Worm (Caenorhabditis elegans) whole organism, late embryonic: ENCODE data around the gene idpb-4.

ENCODE experiments used
- C38D4.7 ChIP-seq: fragments of 200-800 bp; sonication (Bioruptor generic); optimal IDR thresholded peaks from 2 replicates; lab custom pipeline; 2018; ENCODE audit warnings: mild to moderate bottlenecking, missing genetic modification characterization, moderate library complexity, missing compliant biosample characterization
- K09A11.1 ChIP-seq: sonication (generic microtip); optimal IDR thresholded peaks from 2 replicates; lab custom pipeline; 2017; ENCODE audit warnings: antibody characterized with exemption, mild to moderate bottlenecking, missing genetic modification characterization, missing compliant biosample characterization; ENCODE audit not compliant: insufficient read depth
- T23F11.4 ChIP-seq: fragments of 200-800 bp; sonication (Bioruptor generic); optimal IDR thresholded peaks from 2 replicates; lab custom pipeline; 2018; ENCODE audit warnings: mild to moderate bottlenecking, missing genetic modification characterization, missing compliant biosample characterization
- Y22D7AL.16 ChIP-seq: sonication (generic microtip); optimal IDR thresholded peaks from 2 replicates; lab custom pipeline; 2016; ENCODE audit warnings: missing genetic modification characterization, missing compliant biosample characterization
- ceh-18 ChIP-seq: sonication (generic microtip); optimal IDR thresholded peaks from 2 replicates; lab custom pipeline; 2016; ENCODE audit warnings: missing genetic modification characterization, missing compliant biosample characterization
- ceh-2 ChIP-seq: sonication (generic microtip); optimal IDR thresholded peaks from 2 replicates; lab custom pipeline; 2016; ENCODE audit warnings: missing genotype, missing genetic modification characterization, missing compliant biosample characterization
- ceh-22 ChIP-seq: sonication (generic microtip); optimal IDR thresholded peaks from 2 replicates; lab custom pipeline; 2017; ENCODE audit warnings: missing biosample characterization, missing genetic modification characterization
- ceh-45 ChIP-seq: fragments of 200-800 bp; sonication (Bioruptor generic); IDR thresholded peaks from 2 replicates; pipeline ENCODE4 v1.3.6; 2022; ENCODE audit warnings: missing genetic modification reagents, missing genetic modification characterization, missing compliant biosample characterization
- ceh-6 ChIP-seq: fragments of 200-800 bp; sonication (Bioruptor generic); optimal IDR thresholded peaks from 2 replicates; lab custom pipeline; 2018; ENCODE audit warnings: mild to moderate bottlenecking, missing genetic modification characterization, missing compliant biosample characterization
- dve-1 ChIP-seq: sonication (generic microtip); optimal IDR thresholded peaks from 2 replicates; lab custom pipeline; 2017; ENCODE audit warnings: antibody characterized with exemption, mild to moderate bottlenecking, missing genetic modification characterization, missing compliant biosample characterization
- elt-4 ChIP-seq: sonication (generic microtip); optimal IDR thresholded peaks from 2 replicates; lab custom pipeline; 2016; ENCODE audit warnings: missing genetic modification characterization, missing compliant biosample characterization
- ets-4 ChIP-seq: sonication (generic microtip); optimal IDR thresholded peaks from 2 replicates; lab custom pipeline; 2016; ENCODE audit warnings: missing genetic modification characterization, missing compliant biosample characterization
- gmeb-2 ChIP-seq: sonication (generic microtip); optimal IDR thresholded peaks from 2 replicates; lab custom pipeline; 2016; ENCODE audit warnings: missing genetic modification characterization, inconsistent platforms, missing compliant biosample characterization
- hlh-6 ChIP-seq: sonication (generic microtip); optimal IDR thresholded peaks from 2 replicates; lab custom pipeline; 2016; ENCODE audit warnings: missing genotype, missing genetic modification characterization, missing compliant biosample characterization
- hlh-8 ChIP-seq: sonication (generic microtip); optimal IDR thresholded peaks from 2 replicates; lab custom pipeline; 2016; ENCODE audit warnings: missing genotype, missing genetic modification characterization, missing compliant biosample characterization
- lim-6 ChIP-seq: sonication (generic microtip); optimal IDR thresholded peaks from 2 replicates; lab custom pipeline; 2016; ENCODE audit warnings: missing genetic modification characterization, missing compliant biosample characterization
- lin-11 ChIP-seq: fragments of 200-800 bp; sonication (Bioruptor generic); optimal IDR thresholded peaks from 2 replicates; lab custom pipeline; 2018; ENCODE audit warnings: mild to moderate bottlenecking, missing genetic modification characterization, missing compliant biosample characterization
- madf-2 ChIP-seq: sonication (generic microtip); optimal IDR thresholded peaks from 2 replicates; lab custom pipeline; 2017; ENCODE audit warnings: missing genetic modification characterization, missing compliant biosample characterization
- mec-3 ChIP-seq: sonication (generic microtip); optimal IDR thresholded peaks from 2 replicates; lab custom pipeline; 2016; ENCODE audit warnings: borderline replicate concordance, missing genetic modification characterization, missing compliant biosample characterization
- nhr-11 ChIP-seq: fragments of 150-350 bp; optimal IDR thresholded peaks from 2 replicates; lab custom pipeline; 2014; ENCODE audit warnings: missing biosample characterization, missing genetic modification characterization
- nhr-232 ChIP-seq: sonication (generic microtip); optimal IDR thresholded peaks from 2 replicates; lab custom pipeline; 2016; ENCODE audit warnings: missing genetic modification characterization, missing compliant biosample characterization
- pag-3 ChIP-seq: sonication (generic microtip); optimal IDR thresholded peaks from 2 replicates; lab custom pipeline; 2016; ENCODE audit warnings: missing compliant biosample characterization, missing genetic modification characterization, borderline replicate concordance
- pat-9 ChIP-seq: fragments of 200-800 bp; sonication (Bioruptor generic); optimal IDR thresholded peaks from 2 replicates; lab custom pipeline; 2018; ENCODE audit warnings: mild to moderate bottlenecking, missing genetic modification characterization, moderate library complexity, missing compliant biosample characterization
- pax-1 ChIP-seq: fragments of 150-350 bp; optimal IDR thresholded peaks from 2 replicates; lab custom pipeline; 2014; ENCODE audit warnings: missing biosample characterization, missing genetic modification characterization
- pqm-1 ChIP-seq: sonication (generic microtip); optimal IDR thresholded peaks from 2 replicates; lab custom pipeline; 2016; ENCODE audit warnings: missing genetic modification characterization, missing compliant biosample characterization
- pros-1 ChIP-seq: fragments of 150-350 bp; optimal IDR thresholded peaks from 2 replicates; lab custom pipeline; 2014; ENCODE audit warnings: missing biosample characterization, missing genetic modification reagents, missing genetic modification characterization
- ref-2 ChIP-seq: sonication (generic microtip); optimal IDR thresholded peaks from 2 replicates; lab custom pipeline; 2016; ENCODE audit warnings: missing genetic modification characterization, missing compliant biosample characterization
- tbx-2 ChIP-seq: sonication (generic microtip); optimal IDR thresholded peaks from 2 replicates; lab custom pipeline; 2016; ENCODE audit warnings: missing genetic modification characterization, missing compliant biosample characterization
- tbx-7 ChIP-seq: sonication (generic microtip); optimal IDR thresholded peaks from 2 replicates; lab custom pipeline; 2016; ENCODE audit warnings: missing genotype, missing genetic modification characterization, missing compliant biosample characterization
- ttx-3 ChIP-seq: sonication (generic microtip); optimal IDR thresholded peaks from 2 replicates; lab custom pipeline; 2016; ENCODE audit warnings: missing genetic modification reagents, missing genetic modification characterization, missing compliant biosample characterization
- unc-3 ChIP-seq, 2 experiments: fragments of 200-800 bp in 1 of 2; sonication (Bioruptor generic) in 1 of 2; sonication (generic microtip) in 1 of 2; conservative IDR thresholded peaks in 1 of 2; optimal IDR thresholded peaks in 1 of 2; 2 replicates each; pipeline versions ENCODE4 v1.3.6 to Lab custom; 2016 to 2022; ENCODE audit warnings: missing compliant biosample characterization in 2 of 2, missing genetic modification characterization in 2 of 2, missing genetic modification reagents in 1 of 2
- unc-42 ChIP-seq: sonication (generic microtip); optimal IDR thresholded peaks from 2 replicates; lab custom pipeline; 2016; ENCODE audit warnings: missing genotype, missing genetic modification characterization, missing compliant biosample characterization
- unc-55 ChIP-seq: sonication (generic microtip); optimal IDR thresholded peaks from 2 replicates; lab custom pipeline; 2017; ENCODE audit warnings: missing biosample characterization, missing genetic modification reagents, missing genetic modification characterization
- zip-5 ChIP-seq: sonication (generic microtip); optimal IDR thresholded peaks from 2 replicates; lab custom pipeline; 2016; ENCODE audit warnings: missing genetic modification characterization, missing compliant biosample characterization

Gene idpb-4

ce11 chrII:8747939-8748352 is 10.6 kb upstream of the idpb-4 start (continued):
- TF ChIP-seq ceh-2: peak; percentile 56
- TF ChIP-seq pag-3 (tag; lab: Kevin White, UChicago): no peak
- peak; percentile 34 for TF ChIP-seq T23F11.4 (GFP tag; lab: Kevin White, UChicago)
- TF ChIP-seq pqm-1 (tag; lab: Kevin White, UChicago): no peak
- TF ChIP-seq unc-42 (tag; lab: Kevin White, UChicago): peak; percentile 60
- TF ChIP-seq gmeb-2 (tag; lab: Kevin White, UChicago): no peak
- no peak for TF ChIP-seq mec-3 (tag; lab: Kevin White, UChicago)
- TF ChIP-seq Y22D7AL.16 (tag; lab: Kevin White, UChicago): no peak
- TF ChIP-seq ceh-22 (tag; lab: Kevin White, UChicago): no peak
- no peak for TF ChIP-seq hlh-6 (tag; lab: Kevin White, UChicago)
- TF ChIP-seq pros-1 (tag; lab: Kevin White, UChicago): no peak
- no peak for TF ChIP-seq lim-6 (tag; lab: Kevin White, UChicago)
- TF ChIP-seq dve-1: no peak
- no peak for TF ChIP-seq tbx-7
- no peak for TF ChIP-seq lin-11 (tag; lab: Kevin White, UChicago)
- TF ChIP-seq tbx-2 (tag; lab: Kevin White, UChicago): peak; percentile 52
- no peak for TF ChIP-seq K09A11.1 (tag; lab: Kevin White, UChicago)
- peak; percentile 24 for TF ChIP-seq pax-1 (tag; lab: Kevin White, UChicago)
- no peak for TF ChIP-seq unc-3 (GFP tag; conservative IDR thresholded peaks at IDR 0.05; lab: Robert Waterston, UW)
- no peak for TF ChIP-seq unc-3 (tag; optimal IDR thresholded peaks at IDR 0.05; lab: Kevin White, UChicago)
- TF ChIP-seq nhr-11 (tag; lab: Kevin White, UChicago): no peak
- TF ChIP-seq ref-2 (tag; lab: Kevin White, UChicago): peak; percentile 28

- no peak for TF ChIP-seq C38D4.7 (GFP tag; lab: Kevin White, UChicago)
- TF ChIP-seq tbx-2 (tag; lab: Kevin White, UChicago): peak; percentile 19
- TF ChIP-seq unc-55 (GFP tag; lab: Kevin White, UChicago): peak; percentile 77
- TF ChIP-seq ref-2 (tag; lab: Kevin White, UChicago): peak; percentile 38
- no peak for TF ChIP-seq ceh-18 (tag; lab: Kevin White, UChicago)
- peak; percentile 20 for TF ChIP-seq madf-2 (tag; lab: Kevin White, UChicago)
- TF ChIP-seq pat-9 (tag; lab: Kevin White, UChicago): no peak
These were observed 10.0 kb upstream of the idpb-4 start for ce11 chrII:8747246-8747938.

ce11 chrII:8746298-8746775 is 9.0 kb upstream of the idpb-4 start:
- TF ChIP-seq ceh-6 (GFP tag; lab: Kevin White, UChicago) (no peak), zip-5 (tag; lab: Kevin White, UChicago) (no peak), tbx-2 (tag; lab: Kevin White, UChicago) (no peak), hlh-8 (tag; lab: Kevin White, UChicago) (no peak), pqm-1 (tag; lab: Kevin White, UChicago) (no peak), ttx-3 (no peak), ets-4 (tag; lab: Kevin White, UChicago) (no peak), ceh-45 (GFP tag; lab: Robert Waterston, UW) (no peak), pros-1 (tag; lab: Kevin White, UChicago) (no peak), unc-55 (GFP tag; lab: Kevin White, UChicago) (no peak), elt-4 (no peak), nhr-232 (no peak)
